Fruit fly (Drosophila melanogaster): ENCODE measurements around the gene Rpt2.

Rpt2 gene

dm6 chr3R:23948466-23949413 is 17.4 kb upstream of the Rpt2 start (continued):
- TF ChIP-seq esn (GFP tag; optimal IDR thresholded peaks at IDR 0.05) (peak; percentile 97), CG10669 (GFP tag; optimal IDR thresholded peaks at IDR 0.05) (peak; percentile 96), Hr4 (GFP tag; optimal IDR thresholded peaks at IDR 0.05) (peak; percentile 91), Sox14 (GFP tag; optimal IDR thresholded peaks at IDR 0.05) (peak; percentile 96), lz (GFP tag; optimal IDR thresholded peaks at IDR 0.05) (peak; percentile 95), Eip75B (GFP tag; optimal IDR thresholded peaks at IDR 0.05) (peak; percentile 96), CG4318 (GFP tag; optimal IDR thresholded peaks at IDR 0.05) (peak; percentile 78), Eip93F (GFP tag; optimal IDR thresholded peaks at IDR 0.05) (peak; percentile 73), pdm3 (GFP tag; optimal IDR thresholded peaks at IDR 0.05) (peak; percentile 96), CG7368 (GFP tag; optimal IDR thresholded peaks at IDR 0.05) (peak; percentile 89), svp (GFP tag) (peak; percentile 99), eg (GFP tag; IDR thresholded peaks at IDR 0.05) (peak; percentile 78), net (GFP tag; optimal IDR thresholded peaks at IDR 0.05) (peak; percentile 92), Gug (GFP tag; IDR thresholded peaks at IDR 0.05) (peak; percentile 68), CG6163 (GFP tag; IDR thresholded peaks at IDR 0.05) (peak; percentile 87), vri (GFP tag; optimal IDR thresholded peaks at IDR 0.05) (peak; percentile 88), CG11902 (GFP tag; optimal IDR thresholded peaks at IDR 0.05) (peak; percentile 94), cyc (GFP tag; optimal IDR thresholded peaks at IDR 0.05) (peak; percentile 92), CG32006 (GFP tag; optimal IDR thresholded peaks at IDR 0.05) (peak; percentile 89), CG6854 (GFP tag; optimal IDR thresholded peaks at IDR 0.05) (peak; percentile 81), fkh (GFP tag; optimal IDR thresholded peaks at IDR 0.05) (no peak), CG6808 (GFP tag; optimal IDR thresholded peaks at IDR 0.05) (peak; percentile 98)

- TF ChIP-seq CG10669 (GFP tag; optimal IDR thresholded peaks at IDR 0.05), result no peak
- no peak for TF ChIP-seq CG34406 (GFP tag; optimal IDR thresholded peaks at IDR 0.05)
- no peak for TF ChIP-seq Ets21C (GFP tag; optimal IDR thresholded peaks at IDR 0.05)
- no peak for TF ChIP-seq CG31627 (GFP tag; optimal IDR thresholded peaks at IDR 0.05)
- no peak for TF ChIP-seq CG6276 (GFP tag; optimal IDR thresholded peaks at IDR 0.05)
- no peak for TF ChIP-seq ss (GFP tag; optimal IDR thresholded peaks at IDR 0.05)
- no peak for TF ChIP-seq CG11762 (GFP tag; optimal IDR thresholded peaks at IDR 0.05; ENCODE audit: insufficient read depth)
Observed at dm6 chr3R:23948324-23948465, 16.8 kb upstream of the Rpt2 start, which contains the start of gene CG12268. TSS of gene CG12268 (minus strand) at chr3R:23948424.

- TF ChIP-seq CG10669 (GFP tag; optimal IDR thresholded peaks at IDR 0.05), result no peak
- TF ChIP-seq Blimp-1 (GFP tag; optimal IDR thresholded peaks at IDR 0.05), result no peak
- peak; percentile 88 for TF ChIP-seq fkh (GFP tag; optimal IDR thresholded peaks at IDR 0.05)
Observed at dm6 chr3R:23947002-23947401, 15.6 kb upstream of the Rpt2 start.

- TF ChIP-seq CG34406 (GFP tag; optimal IDR thresholded peaks at IDR 0.05) (no peak), CG6792 (GFP tag; optimal IDR thresholded peaks at IDR 0.05) (no peak), Blimp-1 (GFP tag; optimal IDR thresholded peaks at IDR 0.05) (no peak), svp (GFP tag) (no peak)
Observed at dm6 chr3R:23943843-23944356, 12.5 kb upstream of the Rpt2 start.

dm6 chr3R:23942965-23943413 is 11.6 kb upstream of the Rpt2 start, which contains the start of gene Gdh:
TSS of gene Gdh (minus strand) at chr3R:23943101.
- no peak for TF ChIP-seq cyc (GFP tag; optimal IDR thresholded peaks at IDR 0.05)
- peak; percentile 20 for TF ChIP-seq Eip75B (GFP tag; optimal IDR thresholded peaks at IDR 0.05)
- no peak for TF ChIP-seq CG10631 (GFP tag; optimal IDR thresholded peaks at IDR 0.05)
- TF ChIP-seq spab (GFP tag; optimal IDR thresholded peaks at IDR 0.05), result no peak
- TF ChIP-seq salr (GFP tag; optimal IDR thresholded peaks at IDR 0.05), result no peak
- peak; percentile 49; the same call in 2 of the 3 replicates for TF ChIP-seq CG8119 (GFP tag; IDR thresholded peaks at IDR 0.05)
- TF ChIP-seq Hr4 (GFP tag; optimal IDR thresholded peaks at IDR 0.05), result no peak
- TF ChIP-seq eg (GFP tag; IDR thresholded peaks at IDR 0.05), result peak; percentile 70; the same call in 2 of the 3 replicates
- no peak for TF ChIP-seq fd85E (GFP tag; optimal IDR thresholded peaks at IDR 0.05)
- TF ChIP-seq Ets96B (tag; optimal IDR thresholded peaks at IDR 0.05), result no peak
- peak; percentile 48; the same call in 1 of the 2 replicates for TF ChIP-seq CG15336 (GFP tag; IDR thresholded peaks at IDR 0.05)
- TF ChIP-seq CG31627 (GFP tag; optimal IDR thresholded peaks at IDR 0.05), result no peak
- TF ChIP-seq ss (GFP tag; optimal IDR thresholded peaks at IDR 0.05), result peak; percentile 30 to 40
- no peak for TF ChIP-seq CG6808 (GFP tag; optimal IDR thresholded peaks at IDR 0.05)
- TF ChIP-seq CG3032 (tag; optimal IDR thresholded peaks at IDR 0.05), result peak; percentile 13
- TF ChIP-seq Sox102F (GFP tag; optimal IDR thresholded peaks at IDR 0.05), result peak; percentile 31
- no peak for TF ChIP-seq Lpt (GFP tag; optimal IDR thresholded peaks at IDR 0.05)
- peak; percentile 29 for TF ChIP-seq esn (GFP tag; optimal IDR thresholded peaks at IDR 0.05)
- no peak for TF ChIP-seq fkh (GFP tag; optimal IDR thresholded peaks at IDR 0.05)
- peak; percentile 43; the same call in 2 of the 3 replicates for TF ChIP-seq CG6163 (GFP tag; IDR thresholded peaks at IDR 0.05)
- TF ChIP-seq CG4318 (GFP tag; optimal IDR thresholded peaks at IDR 0.05), result no peak
- no peak for TF ChIP-seq CG8632 (GFP tag; optimal IDR thresholded peaks at IDR 0.05)
